Fruit fly (Drosophila melanogaster): ENCODE results near the gene CG17930.

- TF ChIP-seq toe (GFP tag; optimal IDR thresholded peaks at IDR 0.05) (no peak), Clk (GFP tag; optimal IDR thresholded peaks at IDR 0.05) (no peak), CG7045 (GFP tag; optimal IDR thresholded peaks at IDR 0.05) (no peak)
Observed at dm6 chr3R:16310081-16310493, 17.6 kb upstream of the CG17930 start.

All from whole organism, adult.